Fruit fly (Drosophila melanogaster): Measurements from ENCODE around the gene Nmnat.

Nmnat gene

dm6 chr3R:24938049-24938448 is 7.0 kb upstream of the Nmnat start, which contains the start of gene Osbp (continued):
- TF ChIP-seq Hr39 (GFP tag; optimal IDR thresholded peaks at IDR 0.05) = no peak
- no peak for TF ChIP-seq lz (GFP tag; optimal IDR thresholded peaks at IDR 0.05)
- TF ChIP-seq CG31627 (GFP tag; optimal IDR thresholded peaks at IDR 0.05) = no peak
- TF ChIP-seq svp (GFP tag) = peak; percentile 76
- TF ChIP-seq salr (GFP tag; optimal IDR thresholded peaks at IDR 0.05) = no peak
- no peak for TF ChIP-seq fd85E (GFP tag; optimal IDR thresholded peaks at IDR 0.05)
- peak; percentile 43 for TF ChIP-seq Sox14 (GFP tag; optimal IDR thresholded peaks at IDR 0.05)
- no peak for TF ChIP-seq CG11294 (GFP tag; IDR thresholded peaks at IDR 0.05)
- no peak for TF ChIP-seq CG10669 (GFP tag; optimal IDR thresholded peaks at IDR 0.05)
- no peak for TF ChIP-seq Smox (GFP tag; optimal IDR thresholded peaks at IDR 0.05)
- no peak for TF ChIP-seq vri (GFP tag; optimal IDR thresholded peaks at IDR 0.05)

dm6 chr3R:24947332-24947731 is 2.3 kb downstream of the Nmnat start, which contains the start of gene mah:
TSS of gene mah (plus strand) at chr3R:24947632.
- TF ChIP-seq Hr38 (GFP tag; optimal IDR thresholded peaks at IDR 0.05) (no peak), Smox (GFP tag; optimal IDR thresholded peaks at IDR 0.05) (no peak), svp (GFP tag) (peak; percentile 2), CG4318 (GFP tag; optimal IDR thresholded peaks at IDR 0.05) (no peak), fd85E (GFP tag; optimal IDR thresholded peaks at IDR 0.05) (no peak), acj6 (GFP tag; optimal IDR thresholded peaks at IDR 0.05) (no peak), ss (GFP tag; optimal IDR thresholded peaks at IDR 0.05) (no peak), CG15336 (GFP tag; IDR thresholded peaks at IDR 0.05) (no peak)

- TF ChIP-seq CG3919 (GFP tag; optimal IDR thresholded peaks at IDR 0.05) (peak; percentile 13), CG7368 (GFP tag; optimal IDR thresholded peaks at IDR 0.05) (no peak), CG34406 (GFP tag; optimal IDR thresholded peaks at IDR 0.05) (no peak), CG1621 (tag; optimal IDR thresholded peaks at IDR 0.05) (peak; percentile 46), fd59A (GFP tag; optimal IDR thresholded peaks at IDR 0.05) (peak; percentile 56), CG10631 (GFP tag; optimal IDR thresholded peaks at IDR 0.05) (peak; percentile 44), net (GFP tag; optimal IDR thresholded peaks at IDR 0.05) (no peak), fkh (GFP tag; optimal IDR thresholded peaks at IDR 0.05) (no peak), CG15336 (GFP tag; IDR thresholded peaks at IDR 0.05) (no peak), achi (GFP tag; optimal IDR thresholded peaks at IDR 0.05) (peak; percentile 15), CG10669 (GFP tag; optimal IDR thresholded peaks at IDR 0.05) (peak; percentile 58), Eip75B (GFP tag; optimal IDR thresholded peaks at IDR 0.05) (peak; percentile 22), cyc (GFP tag; optimal IDR thresholded peaks at IDR 0.05) (no peak), Hr39 (GFP tag; optimal IDR thresholded peaks at IDR 0.05) (no peak), Hr38 (GFP tag; optimal IDR thresholded peaks at IDR 0.05) (no peak), lz (GFP tag; optimal IDR thresholded peaks at IDR 0.05) (no peak), Hr4 (GFP tag; optimal IDR thresholded peaks at IDR 0.05) (no peak), spab (GFP tag; optimal IDR thresholded peaks at IDR 0.05) (peak; percentile 67), CG11902 (GFP tag; optimal IDR thresholded peaks at IDR 0.05) (no peak), vri (GFP tag; optimal IDR thresholded peaks at IDR 0.05) (no peak), topi (GFP tag; optimal IDR thresholded peaks at IDR 0.05) (no peak), dsx (GFP tag; optimal IDR thresholded peaks at IDR 0.05; ENCODE audit: poor library complexity, severe bottlenecking) (peak; percentile 57), esn (GFP tag; optimal IDR thresholded peaks at IDR 0.05) (no peak), CG8632 (GFP tag; optimal IDR thresholded peaks at IDR 0.05) (no peak), dac (GFP tag; optimal IDR thresholded peaks at IDR 0.05) (no peak), Sox15 (GFP tag; optimal IDR thresholded peaks at IDR 0.05) (no peak), CG6808 (GFP tag; optimal IDR thresholded peaks at IDR 0.05) (peak; percentile 67), Eip78C (GFP tag) (peak; percentile 75), Sox14 (GFP tag; optimal IDR thresholded peaks at IDR 0.05) (peak; percentile 9), Smox (GFP tag; optimal IDR thresholded peaks at IDR 0.05) (no peak), ss (GFP tag; optimal IDR thresholded peaks at IDR 0.05) (peak; percentile 24 to 51), salr (GFP tag; optimal IDR thresholded peaks at IDR 0.05) (no peak), CG16779 (tag; optimal IDR thresholded peaks at IDR 0.05) (no peak), Sox102F (GFP tag; optimal IDR thresholded peaks at IDR 0.05) (no peak), acj6 (GFP tag; optimal IDR thresholded peaks at IDR 0.05) (no peak), CG3032 (tag; optimal IDR thresholded peaks at IDR 0.05) (peak; percentile 73), CG6163 (GFP tag; IDR thresholded peaks at IDR 0.05) (no peak), Ets21C (GFP tag; optimal IDR thresholded peaks at IDR 0.05) (no peak), Ets96B (tag; optimal IDR thresholded peaks at IDR 0.05) (peak; percentile 71)
These were observed 8.1 kb downstream of the Nmnat start for dm6 chr3R:24953152-24953551.

Data from whole organism, prepupa.